Fruit fly (Drosophila melanogaster) whole organism, embryonic: Measurements from ENCODE around the gene CG46313.

Source experiments
- Atf6 ChIP-seq: fragments of 200-800 bp; sonication (Bioruptor generic); IDR thresholded peaks from 2 replicates; pipeline ENCODE4 v1.3.6; 2022; ENCODE audit warnings: missing biosample characterization, missing genetic modification characterization
- B-H1 ChIP-seq: fragments of 200-800 bp; sonication (Bioruptor generic); IDR thresholded peaks from 3 replicates; pipeline ENCODE4 v1.3.6; 2022; ENCODE audit warnings: missing biosample characterization, missing genetic modification characterization
- Bteb2 ChIP-seq: fragments of 200-800 bp; sonication (Bioruptor generic); optimal IDR thresholded peaks from 2 replicates; lab custom pipeline; 2016; ENCODE audit warnings: missing biosample characterization, missing genetic modification characterization
- CG11695 ChIP-seq: fragments of 200-800 bp; sonication (Bioruptor generic); IDR thresholded peaks from 3 replicates; pipeline ENCODE4 v1.3.6; 2022; ENCODE audit warnings: missing biosample characterization, missing genetic modification characterization
- CG12744 ChIP-seq: fragments of 200-800 bp; sonication (Bioruptor generic); optimal IDR thresholded peaks from 2 replicates; lab custom pipeline; 2016; ENCODE audit warnings: missing biosample characterization, missing genetic modification characterization
- CG1529 ChIP-seq: fragments of 200-800 bp; sonication (Bioruptor generic); optimal IDR thresholded peaks from 3 replicates; lab custom pipeline; 2018; ENCODE audit warnings: missing biosample characterization, missing genetic modification characterization
- CG15514 ChIP-seq: fragments of 200-800 bp; sonication (Bioruptor generic); optimal IDR thresholded peaks from 3 replicates; lab custom pipeline; 2017; ENCODE audit warnings: missing biosample characterization, missing genetic modification characterization, mild to moderate bottlenecking, moderate library complexity, missing genetic modification reagents
- CG16813 ChIP-seq: fragments of 200-800 bp; sonication (Bioruptor generic); IDR thresholded peaks from 3 replicates; pipeline ENCODE4 v1.3.6; 2022; ENCODE audit warnings: missing biosample characterization, missing genetic modification characterization; ENCODE audit not compliant: partially characterized antibody
- CG17186 ChIP-seq: fragments of 200-800 bp; sonication (Bioruptor generic); optimal IDR thresholded peaks from 3 replicates; lab custom pipeline; 2017; ENCODE audit warnings: missing biosample characterization, missing genetic modification reagents, missing genetic modification characterization
- CG17328 ChIP-seq: fragments of 200-800 bp; sonication (Bioruptor generic); IDR thresholded peaks from 2 replicates; pipeline ENCODE4 v1.3.6; 2022; ENCODE audit warnings: missing biosample characterization, missing genetic modification characterization
- CG18262 ChIP-seq: fragments of 200-800 bp; optimal IDR thresholded peaks from 3 replicates; lab custom pipeline; 2019; ENCODE audit warnings: missing biosample characterization, mild to moderate bottlenecking, missing genetic modification characterization, moderate library complexity
- CG18599 ChIP-seq: fragments of 200-800 bp; sonication (Bioruptor generic); optimal IDR thresholded peaks from 3 replicates; lab custom pipeline; 2017; ENCODE audit warnings: missing biosample characterization, missing genetic modification characterization, mild to moderate bottlenecking, moderate library complexity, missing genetic modification reagents
- CG2678 ChIP-seq: fragments of 200-800 bp; sonication (Bioruptor generic); optimal IDR thresholded peaks from 3 replicates; lab custom pipeline; 2019; ENCODE audit warnings: missing biosample characterization, mild to moderate bottlenecking, missing genetic modification characterization, moderate library complexity
- CG30431 ChIP-seq: fragments of 200-800 bp; sonication (Bioruptor generic); optimal IDR thresholded peaks from 2 replicates; lab custom pipeline; 2017; ENCODE audit warnings: missing biosample characterization, missing genetic modification characterization
- CG3847 ChIP-seq: fragments of 200-800 bp; sonication (Bioruptor generic); IDR thresholded peaks from 2 replicates; pipeline ENCODE4 v1.3.6; 2022; ENCODE audit warnings: missing biosample characterization, missing genetic modification characterization
- CG5180 ChIP-seq: fragments of 200-800 bp; sonication (Bioruptor generic); optimal IDR thresholded peaks from 3 replicates; lab custom pipeline; 2017; ENCODE audit warnings: missing biosample characterization, missing genetic modification characterization, mild to moderate bottlenecking, moderate library complexity, missing genetic modification reagents
- CG7963 ChIP-seq: fragments of 200-800 bp; sonication (Bioruptor generic); IDR thresholded peaks from 3 replicates; pipeline ENCODE4 v1.3.6; 2022; ENCODE audit warnings: missing biosample characterization, missing genetic modification characterization; ENCODE audit not compliant: partially characterized antibody
- CG8089 ChIP-seq: fragments of 200-800 bp; sonication (Bioruptor generic); optimal IDR thresholded peaks from 3 replicates; lab custom pipeline; 2016; ENCODE audit warnings: missing biosample characterization, missing genetic modification characterization
- CG8388 ChIP-seq: fragments of 200-800 bp; sonication (Bioruptor generic); optimal IDR thresholded peaks from 2 replicates; lab custom pipeline; 2019; ENCODE audit warnings: missing biosample characterization, mild to moderate bottlenecking, missing genetic modification characterization, moderate library complexity
- CG8944 ChIP-seq: fragments of 200-800 bp; sonication (Bioruptor generic); optimal IDR thresholded peaks from 3 replicates; lab custom pipeline; 2016; ENCODE audit warnings: missing biosample characterization, missing genetic modification characterization
- CG9876 ChIP-seq: fragments of 200-800 bp; sonication (Bioruptor generic); optimal IDR thresholded peaks from 2 replicates; lab custom pipeline; 2016; ENCODE audit warnings: missing biosample characterization, missing genetic modification characterization
- CHES-1-like ChIP-seq: fragments of 200-800 bp; sonication (Bioruptor generic); optimal IDR thresholded peaks from 2 replicates; lab custom pipeline; 2016; ENCODE audit warnings: missing biosample characterization, missing genetic modification characterization
- Camta ChIP-seq: fragments of 200-800 bp; sonication (Bioruptor generic); optimal IDR thresholded peaks from 2 replicates; lab custom pipeline; 2016; ENCODE audit warnings: missing biosample characterization, missing genetic modification characterization
- Chrac-16 ChIP-seq: fragments of 200-800 bp; sonication (Bioruptor generic); optimal IDR thresholded peaks from 3 replicates; lab custom pipeline; 2016; ENCODE audit warnings: missing biosample characterization, missing genetic modification characterization
- D19B ChIP-seq: fragments of 200-800 bp; sonication (Bioruptor generic); optimal IDR thresholded peaks from 2 replicates; lab custom pipeline; 2017; ENCODE audit warnings: missing biosample characterization, mild to moderate bottlenecking, missing genetic modification characterization
- Dll ChIP-seq: fragments of 200-800 bp; sonication (Bioruptor generic); IDR thresholded peaks from 4 replicates; pipeline ENCODE4 v1.3.6; 2022; ENCODE audit warnings: missing biosample characterization, missing genetic modification characterization; ENCODE audit not compliant: partially characterized antibody
- ERR ChIP-seq: fragments of 200-800 bp; sonication (Bioruptor generic); optimal IDR thresholded peaks from 2 replicates; lab custom pipeline; 2016; ENCODE audit warnings: missing biosample characterization, missing genetic modification characterization
- Eip74EF ChIP-seq, 2 experiments: fragments of 200-800 bp in 1 of 2; fragments of >200 bp in 1 of 2; sonication (Bioruptor generic) in 1 of 2; optimal IDR thresholded peaks; 2 replicates each; lab custom pipeline; 2017 to 2019; ENCODE audit warnings: missing biosample characterization in 2 of 2, missing genetic modification characterization in 2 of 2, mild to moderate bottlenecking in 1 of 2, moderate library complexity in 1 of 2
- H15 ChIP-seq: fragments of 200-800 bp; sonication (Bioruptor generic); IDR thresholded peaks from 3 replicates; pipeline ENCODE4 v1.3.6; 2022; ENCODE audit warnings: missing biosample characterization, missing genetic modification characterization
- Hr78 ChIP-seq, 2 experiments: fragments of 200-800 bp in 1 of 2; fragments of >200 bp in 1 of 2; sonication (Bioruptor generic) in 1 of 2; optimal IDR thresholded peaks; 2 replicates each; lab custom pipeline; 2017 to 2019; ENCODE audit warnings: missing biosample characterization in 2 of 2, missing genetic modification characterization in 2 of 2, mild to moderate bottlenecking in 1 of 2, moderate library complexity in 1 of 2
- Opbp ChIP-seq: fragments of 200-800 bp; sonication (Bioruptor generic); IDR thresholded peaks from 3 replicates; pipeline ENCODE4 v1.3.6; 2022; ENCODE audit warnings: missing biosample characterization, missing genetic modification characterization; ENCODE audit not compliant: partially characterized antibody
- Pdp1 ChIP-seq, 2 experiments: fragments of 200-800 bp; sonication (Bioruptor generic); optimal IDR thresholded peaks; 3 replicates each; lab custom pipeline; 2016; ENCODE audit warnings: missing biosample characterization in 2 of 2, missing genetic modification characterization in 2 of 2, mild to moderate bottlenecking in 1 of 2, moderate library complexity in 1 of 2
- Spps ChIP-seq: fragments of 200-800 bp; sonication (Bioruptor generic); optimal IDR thresholded peaks from 2 replicates; lab custom pipeline; 2018; ENCODE audit warnings: missing biosample characterization, mild to moderate bottlenecking, missing genetic modification characterization
- Taf1 ChIP-seq: fragments of 200-800 bp; sonication (Bioruptor generic); IDR thresholded peaks from 2 replicates; pipeline ENCODE4 v1.3.6; 2022; ENCODE audit warnings: missing biosample characterization, missing genetic modification characterization
- Vsx1 ChIP-seq: fragments of 200-800 bp; sonication (Bioruptor generic); optimal IDR thresholded peaks from 2 replicates; lab custom pipeline; 2017; ENCODE audit warnings: missing biosample characterization, mild to moderate bottlenecking, missing genetic modification characterization, missing genetic modification reagents
- ab ChIP-seq: fragments of 200-800 bp; sonication (Bioruptor generic); optimal IDR thresholded peaks from 2 replicates; lab custom pipeline; 2016; ENCODE audit warnings: missing biosample characterization, missing genetic modification characterization
- ac ChIP-seq: fragments of 200-800 bp; sonication (Bioruptor generic); optimal IDR thresholded peaks from 3 replicates; lab custom pipeline; 2017; ENCODE audit warnings: missing biosample characterization, mild to moderate bottlenecking, missing genetic modification characterization
- az2 ChIP-seq: fragments of 200-800 bp; sonication (Bioruptor generic); optimal IDR thresholded peaks from 3 replicates; lab custom pipeline; 2016; ENCODE audit warnings: missing biosample characterization, missing genetic modification characterization
- danr ChIP-seq: fragments of 200-800 bp; sonication (Bioruptor generic); IDR thresholded peaks from 2 replicates; pipeline ENCODE4 v1.3.6; 2022; ENCODE audit warnings: missing biosample characterization, missing genetic modification characterization
- dm ChIP-seq: fragments of 200-800 bp; sonication (Bioruptor generic); optimal IDR thresholded peaks from 3 replicates; lab custom pipeline; 2016; ENCODE audit warnings: missing biosample characterization, missing genetic modification characterization
- dpn ChIP-seq, 2 experiments: fragments of 200-800 bp; sonication (Bioruptor generic); optimal IDR thresholded peaks; 3 replicates each; lab custom pipeline; 2016; ENCODE audit warnings: missing biosample characterization in 2 of 2, missing genetic modification characterization in 2 of 2
- gsb ChIP-seq: fragments of 200-800 bp; sonication (Bioruptor generic); IDR thresholded peaks from 2 replicates; pipeline ENCODE4 v1.3.6; 2022; ENCODE audit warnings: missing biosample characterization, missing genetic modification characterization
- h ChIP-seq: fragments of >200 bp; optimal IDR thresholded peaks from 2 replicates; lab custom pipeline; 2017
- nau ChIP-seq: fragments of 200-800 bp; sonication (Bioruptor generic); optimal IDR thresholded peaks from 3 replicates; lab custom pipeline; 2017; ENCODE audit warnings: missing biosample characterization, mild to moderate bottlenecking, missing genetic modification characterization, missing genetic modification reagents
- nmo ChIP-seq: fragments of 200-800 bp; sonication (Bioruptor generic); optimal IDR thresholded peaks from 2 replicates; lab custom pipeline; 2018; ENCODE audit warnings: missing biosample characterization, mild to moderate bottlenecking, missing genetic modification characterization, moderate library complexity
- pan ChIP-seq, 4 experiments: fragments of >200 bp in 3 of 4; fragments of 200-800 bp in 1 of 4; sonication (Bioruptor generic) in 1 of 4; optimal IDR thresholded peaks in 3 of 4; IDR thresholded peaks in 1 of 4; 2 replicates each; pipeline versions ENCODE4 v1.3.6 to Lab custom; 2017 to 2022; ENCODE audit warnings: missing biosample characterization in 2 of 4, missing genetic modification characterization in 2 of 4, mixed read lengths in 1 of 4
- peb ChIP-seq: fragments of 200-800 bp; sonication (Bioruptor generic); IDR thresholded peaks from 2 replicates; pipeline ENCODE4 v1.3.6; 2022; ENCODE audit warnings: missing biosample characterization, missing genetic modification characterization
- ranshi ChIP-seq: fragments of 200-800 bp; sonication (Bioruptor generic); IDR thresholded peaks from 2 replicates; pipeline ENCODE4 v1.3.6; 2022; ENCODE audit warnings: missing biosample characterization, missing genetic modification characterization
- row ChIP-seq: fragments of 200-800 bp; sonication (Bioruptor generic); IDR thresholded peaks from 3 replicates; pipeline ENCODE4 v1.3.6; 2022; ENCODE audit warnings: missing biosample characterization, missing genetic modification characterization
- schlank ChIP-seq: fragments of 200-800 bp; sonication (Bioruptor generic); optimal IDR thresholded peaks from 2 replicates; lab custom pipeline; 2018; ENCODE audit warnings: missing biosample characterization, mild to moderate bottlenecking, missing genetic modification characterization
- sob ChIP-seq: fragments of 200-800 bp; sonication (Bioruptor generic); IDR thresholded peaks from 2 replicates; pipeline ENCODE4 v1.3.6; 2022; ENCODE audit warnings: missing biosample characterization, missing genetic modification characterization

Gene CG46313

DNA sequence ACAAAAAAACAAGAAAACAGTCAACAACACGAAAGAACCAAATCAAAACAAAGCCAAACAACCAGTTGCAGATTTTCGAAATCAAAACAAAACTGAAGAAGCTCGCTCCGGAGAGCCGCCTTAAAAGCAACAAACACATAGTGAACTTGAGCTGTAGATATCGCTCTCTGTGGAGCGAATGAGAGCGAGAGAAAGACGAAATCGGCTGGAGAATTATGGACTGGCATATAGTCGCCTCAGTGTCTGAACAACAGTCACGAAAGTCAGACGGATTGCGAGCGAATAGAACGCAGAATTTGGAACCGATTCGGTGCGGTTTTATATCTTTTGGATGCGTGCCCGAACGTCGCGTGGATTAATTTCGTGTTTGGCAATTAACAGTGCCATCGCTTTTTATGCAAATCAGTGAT, 1.9 kb downstream of the CG46313 start (continued):
- TF ChIP-seq Spps (tag; lab: Kevin White, UChicago) (no peak), CG12744 (no peak), nmo (GFP tag; lab: Kevin White, UChicago) (no peak), h (no peak), Vsx1 (GFP tag; lab: Kevin White, UChicago) (peak; percentile 28), row (peak; percentile 26; the same call in 1 of the 3 replicates), CG8089 (no peak), CG8944 (GFP tag; lab: Kevin White, UChicago) (no peak), ranshi (GFP tag; lab: Robert Waterston, UW) (no peak; the same call in 1 of the 2 replicates), CG17328 (no peak), Dll (GFP tag; lab: Robert Waterston, UW) (0 out of 4 replicates have a peak, but pooled peaks have one; percentile 15), dm (GFP tag; lab: Kevin White, UChicago) (no peak), CG30431 (GFP tag; lab: Kevin White, UChicago) (no peak), pan (optimal IDR thresholded peaks at IDR 0.05; lab: Kevin White, UChicago) (no peak), pan (GFP tag; optimal IDR thresholded peaks at IDR 0.05 in 1 of 2, IDR thresholded peaks at IDR 0.05 in 1 of 2) (peak in 1 of 2 experiments; percentile 42), CG15514 (peak; percentile 6), CG11695 (GFP tag; lab: Robert Waterston, UW) (no peak; the same call in 2 of the 3 replicates), CG8388 (no peak), CG2678 (no peak), H15 (GFP tag; lab: Robert Waterston, UW) (no peak), D19B (GFP tag; lab: Kevin White, UChicago) (no peak), CG18599 (GFP tag; lab: Kevin White, UChicago) (no peak), ab (GFP tag; lab: Kevin White, UChicago) (peak; percentile 12), ac (GFP tag; lab: Kevin White, UChicago) (no peak), Hr78 (GFP tag; optimal IDR thresholded peaks at IDR 0.05; lab: Kevin White, UChicago) (peak in 1 of 2 experiments; percentile 43), CG18262 (tag; lab: Kevin White, UChicago) (no peak), az2 (GFP tag; lab: Kevin White, UChicago) (no peak), B-H1 (GFP tag; lab: Robert Waterston, UW) (no peak), CG1529 (GFP tag; lab: Kevin White, UChicago) (no peak), schlank (tag; lab: Kevin White, UChicago) (no peak), Opbp (GFP tag; lab: Robert Waterston, UW) (peak; percentile 16; the same call in 1 of the 3 replicates), peb (GFP tag; lab: Robert Waterston, UW) (no peak), ERR (peak; percentile 15), CG3847 (GFP tag; lab: Robert Waterston, UW) (no peak), Taf1 (GFP tag; lab: Robert Waterston, UW) (0 out of 2 replicates have a peak, but pooled peaks have one; percentile 17), dpn (GFP tag; optimal IDR thresholded peaks at IDR 0.05; lab: Kevin White, UChicago) (no peak), CHES-1-like (GFP tag; lab: Kevin White, UChicago) (no peak), Pdp1 (GFP tag; optimal IDR thresholded peaks at IDR 0.05; lab: Kevin White, UChicago) (no peak)
- TF ChIP-seq, all 482 proteins: peak for 74

DNA sequence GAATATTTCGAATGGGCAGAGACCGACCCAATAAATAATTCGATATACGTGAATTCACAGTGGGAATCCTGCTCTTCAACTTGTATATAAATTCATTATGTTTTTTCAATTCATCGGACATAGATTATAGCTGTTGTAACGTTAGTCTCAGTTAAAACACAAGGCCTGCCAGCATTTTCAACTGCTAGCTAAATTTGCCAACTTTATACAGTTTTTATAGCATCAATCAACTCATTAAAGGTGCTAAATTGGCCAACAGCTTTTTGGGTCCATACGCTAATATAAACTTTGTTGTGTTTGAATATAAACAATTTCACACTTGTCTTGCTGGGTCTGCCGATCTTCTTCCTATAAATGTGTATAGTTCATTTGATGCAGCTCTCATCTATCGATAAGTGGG, 3.8 kb downstream of the CG46313 start:
- peak; percentile 18; the same call in 1 of the 2 replicates for TF ChIP-seq Atf6
- no peak for TF ChIP-seq CG5180 (GFP tag; lab: Kevin White, UChicago)
- no peak for TF ChIP-seq Bteb2 (GFP tag; lab: Kevin White, UChicago)
- TF ChIP-seq Camta (GFP tag; lab: Kevin White, UChicago): no peak
- TF ChIP-seq Eip74EF (GFP tag; optimal IDR thresholded peaks at IDR 0.05; lab: Kevin White, UChicago): peak in 1 of 2 experiments; percentile 13
- no peak for TF ChIP-seq gsb (GFP tag; lab: Robert Waterston, UW)
- TF ChIP-seq danr (GFP tag; lab: Robert Waterston, UW): no peak
- TF ChIP-seq CG9876 (GFP tag; lab: Kevin White, UChicago): no peak
- no peak for TF ChIP-seq Chrac-16 (GFP tag; lab: Kevin White, UChicago)
- TF ChIP-seq nau (GFP tag; lab: Kevin White, UChicago): no peak
- TF ChIP-seq CG7963: no peak
- no peak for TF ChIP-seq sob
- TF ChIP-seq CG16813 (GFP tag; lab: Robert Waterston, UW): no peak
- no peak for TF ChIP-seq CG17186 (GFP tag; lab: Kevin White, UChicago)
